Fruit fly (Drosophila melanogaster): ENCODE results near the gene RecQ5.
A peak's percentile ranks its signal among the peaks of the same experiment; 100 is the strongest.

RecQ5 gene

DNA sequence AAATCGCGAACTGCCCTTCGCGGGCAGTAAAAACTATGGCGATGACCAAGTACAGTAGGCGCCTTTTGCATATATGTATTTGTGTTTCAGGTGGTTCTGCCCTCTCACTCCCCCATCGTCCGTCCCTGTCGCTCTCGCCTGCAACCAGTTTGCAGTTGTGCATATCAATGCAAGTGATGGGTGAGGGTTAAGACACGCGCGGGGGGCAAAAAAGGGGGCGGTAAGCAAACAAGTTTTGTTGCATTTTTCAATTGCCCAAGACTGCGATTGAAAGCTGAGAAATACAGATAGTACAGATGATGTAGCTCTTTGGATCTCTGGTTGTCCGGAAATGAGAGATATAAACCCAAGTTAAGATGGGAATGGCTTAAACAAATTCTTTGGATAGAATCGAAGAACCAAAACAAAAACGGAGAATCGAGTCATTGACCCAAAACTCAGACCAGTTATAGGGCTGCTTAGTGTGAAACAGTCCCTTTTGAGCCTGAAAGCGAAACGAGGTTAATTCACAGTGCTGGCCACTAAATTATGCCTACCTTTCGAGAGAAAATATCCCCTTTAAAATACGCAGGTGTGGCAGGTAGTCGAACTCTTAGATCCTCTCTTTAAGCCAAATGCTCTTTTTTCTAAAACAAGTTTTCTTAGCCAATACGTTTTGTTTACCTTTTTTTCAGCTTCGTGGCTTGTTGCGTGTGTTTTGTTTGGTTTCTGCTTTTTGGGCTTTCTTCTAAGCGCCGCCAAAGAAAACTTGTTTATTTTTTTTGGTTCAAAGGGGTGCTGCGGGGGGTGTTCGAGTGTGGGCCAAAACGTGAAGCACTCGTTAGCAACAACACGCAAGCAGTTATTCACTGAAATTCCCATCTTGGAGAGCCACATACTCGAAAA is 7.2 kb downstream of the RecQ5 start (continued):
- TF ChIP-seq CG6791 (GFP tag; IDR thresholded peaks at IDR 0.05; ENCODE audit: partially characterized antibody), result no peak
- TF ChIP-seq Awh (GFP tag; IDR thresholded peaks at IDR 0.05), result peak; percentile 46; the same call in 1 of the 2 replicates
- TF ChIP-seq CG3163 (GFP tag; optimal IDR thresholded peaks at IDR 0.05), result peak; percentile 95
- TF ChIP-seq ac (GFP tag; optimal IDR thresholded peaks at IDR 0.05), result no peak
- TF ChIP-seq sug (tag; optimal IDR thresholded peaks at IDR 0.05), result peak; percentile 66
- TF ChIP-seq kni (GFP tag; optimal IDR thresholded peaks at IDR 0.05), result peak; percentile 61
- TF ChIP-seq crol (GFP tag; IDR thresholded peaks at IDR 0.05), result peak; percentile 74
- peak; percentile 80 for TF ChIP-seq CG17802 (tag; optimal IDR thresholded peaks at IDR 0.05)
- TF ChIP-seq bab2 (GFP tag; optimal IDR thresholded peaks at IDR 0.05), result no peak
- peak; percentile 2 for TF ChIP-seq lab (GFP tag; optimal IDR thresholded peaks at IDR 0.05)
- TF ChIP-seq Drgx (GFP tag; IDR thresholded peaks at IDR 0.05), result peak; percentile 61
- TF ChIP-seq D19A (tag; optimal IDR thresholded peaks at IDR 0.05), result peak; percentile 13
- peak; percentile 45 for TF ChIP-seq Blimp-1 (GFP tag; optimal IDR thresholded peaks at IDR 0.05)

DNA sequence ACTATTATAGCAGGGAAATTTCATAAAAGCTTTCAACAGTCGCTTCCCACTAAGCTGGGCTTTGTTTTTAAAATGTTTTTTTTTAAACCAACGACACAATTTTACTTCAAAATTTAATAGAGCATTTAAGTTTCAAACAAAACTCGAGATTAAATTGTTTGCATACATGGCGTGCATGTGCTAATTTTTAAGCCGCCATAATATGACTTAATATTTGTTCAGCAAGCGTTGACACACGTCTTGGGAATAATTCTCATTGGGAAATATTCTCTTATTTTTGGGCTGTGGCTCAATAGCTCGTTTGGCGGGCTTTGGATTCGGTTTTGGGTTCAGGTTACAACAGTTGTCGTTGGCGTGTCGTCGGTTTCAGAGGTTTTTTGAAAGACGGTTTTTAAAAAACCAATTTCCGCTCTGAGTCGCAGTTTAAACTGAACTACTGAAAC is 9.4 kb downstream of the RecQ5 start, which contains the start of gene CG9628:
CG9628 (plus strand) TSS at position 340 of the 443 bp plus-strand sequence.
- TF ChIP-seq Ptx1 (GFP tag; IDR thresholded peaks at IDR 0.05), result no peak
- TF ChIP-seq dysf (GFP tag; IDR thresholded peaks at IDR 0.05), result no peak
- TF ChIP-seq al (GFP tag; IDR thresholded peaks at IDR 0.05), result peak; percentile 39; the same call in 1 of the 2 replicates
- peak; percentile 53 for TF ChIP-seq CG12071 (GFP tag; optimal IDR thresholded peaks at IDR 0.05)
- TF ChIP-seq Rfx (GFP tag; IDR thresholded peaks at IDR 0.05), result peak; percentile 24; the same call in 1 of the 2 replicates
- TF ChIP-seq Nf-YC (tag; optimal IDR thresholded peaks at IDR 0.05), result no peak
- TF ChIP-seq CG18262 (tag; optimal IDR thresholded peaks at IDR 0.05), result peak; percentile 5
- TF ChIP-seq nom (GFP tag; optimal IDR thresholded peaks at IDR 0.05), result peak; percentile 21
- no peak for TF ChIP-seq ssp (GFP tag; IDR thresholded peaks at IDR 0.05)
- no peak for TF ChIP-seq Hsf (GFP tag; optimal IDR thresholded peaks at IDR 0.05)
- TF ChIP-seq cg (GFP tag; optimal IDR thresholded peaks at IDR 0.05), result no peak
- no peak for TF ChIP-seq prd (optimal IDR thresholded peaks at IDR 0.05)
- peak; percentile 28; the same call in 1 of the 3 replicates for TF ChIP-seq prd (GFP tag; IDR thresholded peaks at IDR 0.05)
- TF ChIP-seq bbx (GFP tag; IDR thresholded peaks at IDR 0.05; ENCODE audit: partially characterized antibody), result peak; percentile 9; the same call in 1 of the 2 replicates
- TF ChIP-seq gce (GFP tag; IDR thresholded peaks at IDR 0.05), result no peak
- peak; percentile 24; the same call in 1 of the 2 replicates for TF ChIP-seq sob (GFP tag; IDR thresholded peaks at IDR 0.05)
- TF ChIP-seq fd96Cb (tag; optimal IDR thresholded peaks at IDR 0.05), result peak; percentile 15
- TF ChIP-seq CG15073 (GFP tag; optimal IDR thresholded peaks at IDR 0.05), result peak; percentile 95
- peak; percentile 42 for TF ChIP-seq NK7.1 (GFP tag; optimal IDR thresholded peaks at IDR 0.05)
- TF ChIP-seq hkb (optimal IDR thresholded peaks at IDR 0.05), result no peak
- TF ChIP-seq hkb (GFP tag; IDR thresholded peaks at IDR 0.05), result peak; percentile 83
- peak in 1 of 2 experiments; percentile 19 for TF ChIP-seq Pdp1 (GFP tag; optimal IDR thresholded peaks at IDR 0.05)
- TF ChIP-seq CG31388 (GFP tag; optimal IDR thresholded peaks at IDR 0.05), result no peak
- TF ChIP-seq wor (GFP tag; IDR thresholded peaks at IDR 0.05), result no peak
- peak; percentile 70 for TF ChIP-seq CG14441 (GFP tag; IDR thresholded peaks at IDR 0.05)
- TF ChIP-seq scrt (GFP tag; optimal IDR thresholded peaks at IDR 0.05), result peak; percentile 34
- no peak for TF ChIP-seq jumu (GFP tag; optimal IDR thresholded peaks at IDR 0.05)
- TF ChIP-seq Bteb2 (GFP tag; optimal IDR thresholded peaks at IDR 0.05), result no peak
- no peak for TF ChIP-seq Dbx (GFP tag; IDR thresholded peaks at IDR 0.05)
- peak; percentile 43 for TF ChIP-seq Ada2b (GFP tag; IDR thresholded peaks at IDR 0.05)
- TF ChIP-seq CG2889 (GFP tag; IDR thresholded peaks at IDR 0.05), result no peak
- TF ChIP-seq CG17829 (tag; optimal IDR thresholded peaks at IDR 0.05), result no peak
- 0 out of 2 replicates have a peak, but pooled peaks have one; percentile 5 for TF ChIP-seq dati (GFP tag; IDR thresholded peaks at IDR 0.05)
- TF ChIP-seq CG14710 (tag; optimal IDR thresholded peaks at IDR 0.05), result peak; percentile 27
- no peak for TF ChIP-seq repo (GFP tag; optimal IDR thresholded peaks at IDR 0.05)
- TF ChIP-seq unc-4 (GFP tag; IDR thresholded peaks at IDR 0.05; ENCODE audit: partially characterized antibody), result peak; percentile 38; the same call in 1 of the 2 replicates
